Worm (Caenorhabditis elegans): ENCODE results near the gene K07F5.22.

DNA sequence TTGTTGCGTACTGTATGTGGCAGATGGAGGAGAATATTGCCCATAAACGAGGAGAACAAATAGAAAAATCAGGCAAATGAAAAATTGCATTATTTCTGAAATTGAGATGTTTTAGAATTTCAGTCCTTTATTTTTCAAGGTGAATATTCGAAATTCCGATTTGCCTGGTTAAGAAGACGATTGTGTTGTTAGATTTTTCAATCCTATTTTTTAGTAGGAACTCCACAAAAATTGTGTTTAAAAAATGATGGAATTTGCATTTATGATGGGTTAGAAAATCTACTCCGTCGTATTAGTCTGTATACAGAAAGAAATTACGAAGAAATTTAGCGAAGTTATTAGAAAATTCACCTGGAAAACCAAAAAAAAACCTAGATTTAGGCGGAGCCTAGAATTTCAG is 49.4 kb upstream of the K07F5.22 start, which contains the start of gene egl-20:
- TF ChIP-seq tbp1 (GFP tag; optimal IDR thresholded peaks at IDR 0.05), result no peak
- no peak for TF ChIP-seq lsy-27 (tag; optimal IDR thresholded peaks at IDR 0.05; ENCODE audit: borderline replicate concordance, insufficient read depth)
